Fruit fly (Drosophila melanogaster): ENCODE measurements around the gene Gtpx.

Gene Gtpx

DNA sequence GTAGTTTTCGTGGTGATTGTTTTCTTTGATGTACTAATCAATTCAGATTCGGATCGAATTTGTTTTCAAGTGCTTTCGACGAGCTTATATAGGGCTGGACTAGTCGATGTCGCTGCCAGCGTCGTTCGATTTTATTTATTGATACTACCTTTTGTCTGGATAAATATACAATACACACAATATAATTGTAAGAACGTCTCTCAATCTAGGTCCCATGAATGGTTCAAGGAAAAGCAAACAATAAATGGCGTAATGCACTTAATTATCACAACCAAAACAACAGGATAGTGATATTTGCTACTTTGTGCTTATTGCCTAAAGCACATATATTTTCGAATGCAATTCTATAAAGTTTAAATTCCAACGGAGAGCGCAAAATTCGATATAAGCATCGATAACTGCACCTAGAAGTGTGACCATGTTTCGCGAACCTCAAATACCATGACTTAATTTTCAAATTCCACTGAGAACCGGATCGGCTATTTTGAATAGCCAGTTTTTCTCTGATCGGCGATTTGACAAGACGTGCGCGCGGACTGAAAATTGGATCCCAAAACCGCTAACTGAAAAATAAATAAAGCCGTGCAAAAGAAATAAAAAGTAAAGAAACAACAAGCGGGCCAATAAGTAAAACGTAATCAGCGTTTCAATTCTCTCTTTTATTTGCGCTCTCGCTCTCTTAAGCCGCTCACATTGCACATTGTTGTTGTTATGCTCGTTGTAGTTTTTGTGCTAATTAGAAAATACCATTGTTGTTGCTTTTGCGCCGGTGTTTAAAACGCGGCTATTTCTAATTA is 10.5 kb downstream of the Gtpx start, which contains the start of the genes Drsl6 and kst (continued):
- TF ChIP-seq CG4854 (GFP tag; optimal IDR thresholded peaks at IDR 0.05) (peak; percentile 37), pros (GFP tag; optimal IDR thresholded peaks at IDR 0.05) (peak; percentile 37), fru (optimal IDR thresholded peaks at IDR 0.05) (no peak), Jarid2 (GFP tag; optimal IDR thresholded peaks at IDR 0.05) (peak; percentile 97), gcm (GFP tag; optimal IDR thresholded peaks at IDR 0.05) (peak; percentile 15), emc (GFP tag; optimal IDR thresholded peaks at IDR 0.05) (no peak), CG7372 (GFP tag; IDR thresholded peaks at IDR 0.05) (no peak), dmrt11E (tag; optimal IDR thresholded peaks at IDR 0.05) (no peak), CG2116 (GFP tag; optimal IDR thresholded peaks at IDR 0.05) (peak; percentile 65), CG12236 (GFP tag; optimal IDR thresholded peaks at IDR 0.05) (no peak), wdn (GFP tag; IDR thresholded peaks at IDR 0.05) (no peak), gce (GFP tag; IDR thresholded peaks at IDR 0.05) (peak; percentile 37; the same call in 1 of the 3 replicates), CG34224 (GFP tag; IDR thresholded peaks at IDR 0.05; ENCODE audit: partially characterized antibody) (peak; percentile 64), zf30C (GFP tag; optimal IDR thresholded peaks at IDR 0.05) (peak; percentile 33), gro (GFP tag; optimal IDR thresholded peaks at IDR 0.05) (peak; percentile 38), Med (GFP tag) (peak; percentile 88), CG4282 (GFP tag; optimal IDR thresholded peaks at IDR 0.05) (no peak), Dref (GFP tag; IDR thresholded peaks at IDR 0.05) (peak; percentile 75), CG30020 (tag; optimal IDR thresholded peaks at IDR 0.05) (no peak), jing (GFP tag; optimal IDR thresholded peaks at IDR 0.05) (peak; percentile 0), CG12071 (GFP tag; optimal IDR thresholded peaks at IDR 0.05) (peak; percentile 1)

dm6 chr3L:3337345-3337928 is 11.4 kb downstream of the Gtpx start:
- no peak for TF ChIP-seq knrl (GFP tag; IDR thresholded peaks at IDR 0.05; ENCODE audit: partially characterized antibody)
- TF ChIP-seq psq (GFP tag; optimal IDR thresholded peaks at IDR 0.05), result peak; percentile 88
- TF ChIP-seq cad (GFP tag; optimal IDR thresholded peaks at IDR 0.05), result peak; percentile 4
- peak; percentile 54 for TF ChIP-seq cg (GFP tag; optimal IDR thresholded peaks at IDR 0.05)
- no peak for TF ChIP-seq CG18262 (tag; optimal IDR thresholded peaks at IDR 0.05)
- TF ChIP-seq Med (GFP tag), result peak; percentile 9
- TF ChIP-seq chm (GFP tag; IDR thresholded peaks at IDR 0.05), result 0 out of 2 replicates have a peak, but pooled peaks have one; percentile 50
- TF ChIP-seq Ets65A (GFP tag), result peak; percentile 69

- TF ChIP-seq mirr (GFP tag; optimal IDR thresholded peaks at IDR 0.05) (no peak), fd96Cb (tag; optimal IDR thresholded peaks at IDR 0.05) (no peak), CG4282 (GFP tag; optimal IDR thresholded peaks at IDR 0.05) (no peak), Ssrp (tag; optimal IDR thresholded peaks at IDR 0.05) (no peak), Bteb2 (GFP tag; optimal IDR thresholded peaks at IDR 0.05) (no peak), MTF-1 (GFP tag; optimal IDR thresholded peaks at IDR 0.05; ENCODE audit: borderline replicate concordance) (no peak), CG2889 (GFP tag; IDR thresholded peaks at IDR 0.05) (no peak), CG9727 (GFP tag; optimal IDR thresholded peaks at IDR 0.05) (no peak), twi (tag; optimal IDR thresholded peaks at IDR 0.05) (no peak), CG12744 (GFP tag; optimal IDR thresholded peaks at IDR 0.05) (no peak), seq (GFP tag; IDR thresholded peaks at IDR 0.05) (no peak), abd-A (tag; optimal IDR thresholded peaks at IDR 0.05) (no peak), org-1 (GFP tag; optimal IDR thresholded peaks at IDR 0.05) (no peak), Eip74EF (GFP tag; optimal IDR thresholded peaks at IDR 0.05) (no peak), sd (tag; optimal IDR thresholded peaks at IDR 0.05) (peak; percentile 97), gcm2 (GFP tag; optimal IDR thresholded peaks at IDR 0.05) (no peak), CG8924 (tag; optimal IDR thresholded peaks at IDR 0.05) (no peak), CG10959 (GFP tag; IDR thresholded peaks at IDR 0.05) (no peak), sens (GFP tag) (peak; percentile 52)
Observed at dm6 chr3L:3338028-3338855, 12.2 kb downstream of the Gtpx start.
